Worm (Caenorhabditis elegans) whole organism, L1 larva: Measurements from ENCODE around the gene C07E3.10.

Experiments
- C34B4.2 ChIP-seq: sonication (generic microtip); optimal IDR thresholded peaks from 2 replicates; lab custom pipeline; 2017; ENCODE audit warnings: mild to moderate bottlenecking, missing genetic modification characterization, missing compliant biosample characterization
- alr-1 ChIP-seq: fragments of 200-800 bp; sonication (Bioruptor generic); optimal IDR thresholded peaks from 2 replicates; lab custom pipeline; 2018; ENCODE audit warnings: borderline replicate concordance, mild to moderate bottlenecking, missing genetic modification characterization, missing compliant biosample characterization
- ama-1 ChIP-seq: fragments of 150-350 bp; optimal IDR thresholded peaks from 2 replicates; lab custom pipeline; 2014
- blmp-1 ChIP-seq: fragments of 150-350 bp; optimal IDR thresholded peaks from 2 replicates; lab custom pipeline; 2014; ENCODE audit warnings: missing biosample characterization, missing genetic modification characterization
- ceh-63 ChIP-seq: fragments of 200-800 bp; sonication (Bioruptor generic); optimal IDR thresholded peaks from 2 replicates; lab custom pipeline; 2018; ENCODE audit warnings: mild to moderate bottlenecking, missing genetic modification characterization, missing compliant biosample characterization
- ceh-8 ChIP-seq: fragments of 200-800 bp; sonication (Bioruptor generic); optimal IDR thresholded peaks from 2 replicates; lab custom pipeline; 2018; ENCODE audit warnings: mild to moderate bottlenecking, missing genetic modification characterization, moderate library complexity, missing compliant biosample characterization
- efl-1 ChIP-seq, 4 experiments: fragments of 150-350 bp; optimal IDR thresholded peaks in 3 of 4; peaks in 1 of 4; 1 replicate in 1 of 4; 2 replicates in 3 of 4; lab custom pipeline; 2014; ENCODE audit warnings: missing biosample characterization in 2 of 4, missing genetic modification characterization in 2 of 4, missing genetic modification reagents in 2 of 4
- egl-27 ChIP-seq, 2 experiments: fragments of 150-350 bp in 1 of 2; sonication (generic microtip); optimal IDR thresholded peaks; 3 replicates each; lab custom pipeline; 2017 to 2018; ENCODE audit warnings: missing biosample characterization in 2 of 2, missing genetic modification characterization in 2 of 2, missing genetic modification reagents in 2 of 2
- elt-2 ChIP-seq: sonication (generic microtip); optimal IDR thresholded peaks from 2 replicates; lab custom pipeline; 2016; ENCODE audit warnings: missing genetic modification characterization, mild to moderate bottlenecking, inconsistent platforms, missing compliant biosample characterization, missing genetic modification reagents
- elt-3 ChIP-seq, 6 experiments: fragments of 150-350 bp in 1 of 6; sonication (generic microtip); optimal IDR thresholded peaks; 2 replicates each; lab custom pipeline; 2017 to 2018; ENCODE audit warnings: missing biosample characterization in 6 of 6, missing genetic modification characterization in 6 of 6, inconsistent platforms in 1 of 6
- ets-5 ChIP-seq: fragments of 200-800 bp; sonication (Bioruptor generic); IDR thresholded peaks from 2 replicates; pipeline ENCODE4 v1.3.6; 2022; ENCODE audit warnings: missing genetic modification characterization, missing compliant biosample characterization
- hlh-17 ChIP-seq: fragments of 200-800 bp; sonication (Bioruptor generic); optimal IDR thresholded peaks from 2 replicates; lab custom pipeline; 2018; ENCODE audit warnings: missing genetic modification characterization, mild to moderate bottlenecking, missing compliant biosample characterization, moderate library complexity, borderline replicate concordance
- jun-1 ChIP-seq: fragments of 150-350 bp; optimal IDR thresholded peaks from 2 replicates; lab custom pipeline; 2014; ENCODE audit warnings: missing biosample characterization, missing genetic modification reagents, missing genetic modification characterization
- lsy-2 ChIP-seq, 2 experiments: fragments of 150-350 bp; optimal IDR thresholded peaks; 2 replicates each; lab custom pipeline; 2014; ENCODE audit warnings: missing biosample characterization in 2 of 2, missing genetic modification characterization in 2 of 2
- mep-1 ChIP-seq: fragments of 150-350 bp; optimal IDR thresholded peaks from 2 replicates; lab custom pipeline; 2014; ENCODE audit warnings: missing biosample characterization, missing genetic modification characterization
- nhr-237 ChIP-seq: fragments of 150-350 bp; optimal IDR thresholded peaks from 2 replicates; lab custom pipeline; 2014; ENCODE audit warnings: missing biosample characterization, missing genetic modification characterization
- nhr-47 ChIP-seq: sonication (generic microtip); optimal IDR thresholded peaks from 2 replicates; lab custom pipeline; 2016; ENCODE audit warnings: mild to moderate bottlenecking, missing genetic modification characterization, moderate library complexity, missing compliant biosample characterization
- nhr-76 ChIP-seq: sonication (generic microtip); optimal IDR thresholded peaks from 2 replicates; lab custom pipeline; 2017; ENCODE audit warnings: missing biosample characterization, missing genetic modification characterization
- nhr-77 ChIP-seq: fragments of 150-350 bp; optimal IDR thresholded peaks from 2 replicates; lab custom pipeline; 2014; ENCODE audit warnings: missing biosample characterization, missing genetic modification characterization
- nhr-90 ChIP-seq: sonication (generic microtip); optimal IDR thresholded peaks from 2 replicates; lab custom pipeline; 2016; ENCODE audit warnings: mild to moderate bottlenecking, missing genetic modification characterization, missing compliant biosample characterization; ENCODE audit not compliant: poor library complexity
- pqm-1 ChIP-seq: sonication (generic microtip); optimal IDR thresholded peaks from 3 replicates; lab custom pipeline; 2017; ENCODE audit warnings: missing biosample characterization, missing genetic modification characterization
- sup-37 ChIP-seq: fragments of 200-800 bp; sonication (Bioruptor generic); optimal IDR thresholded peaks from 2 replicates; lab custom pipeline; 2018; ENCODE audit warnings: mild to moderate bottlenecking, missing genetic modification characterization, missing compliant biosample characterization
- unc-130 ChIP-seq: fragments of 150-350 bp; optimal IDR thresholded peaks from 2 replicates; lab custom pipeline; 2017; ENCODE audit warnings: missing biosample characterization, missing genetic modification characterization, inconsistent platforms
- unc-86 ChIP-seq: sonication (generic microtip); optimal IDR thresholded peaks from 2 replicates; lab custom pipeline; 2016; ENCODE audit warnings: missing genetic modification characterization, missing compliant biosample characterization
- xbp-1 ChIP-seq: sonication (generic microtip); optimal IDR thresholded peaks from 2 replicates; lab custom pipeline; 2016; ENCODE audit warnings: missing genetic modification characterization, missing compliant biosample characterization
- zag-1 ChIP-seq: fragments of 150-350 bp; optimal IDR thresholded peaks from 2 replicates; lab custom pipeline; 2014; ENCODE audit warnings: missing biosample characterization, missing genetic modification characterization
- ztf-11 ChIP-seq, 2 experiments: sonication (generic microtip); optimal IDR thresholded peaks; 2 replicates each; lab custom pipeline; 2016 to 2017; ENCODE audit warnings: missing genetic modification characterization in 2 of 2, missing biosample characterization in 1 of 2, missing compliant biosample characterization in 1 of 2

The C07E3.10 gene

DNA sequence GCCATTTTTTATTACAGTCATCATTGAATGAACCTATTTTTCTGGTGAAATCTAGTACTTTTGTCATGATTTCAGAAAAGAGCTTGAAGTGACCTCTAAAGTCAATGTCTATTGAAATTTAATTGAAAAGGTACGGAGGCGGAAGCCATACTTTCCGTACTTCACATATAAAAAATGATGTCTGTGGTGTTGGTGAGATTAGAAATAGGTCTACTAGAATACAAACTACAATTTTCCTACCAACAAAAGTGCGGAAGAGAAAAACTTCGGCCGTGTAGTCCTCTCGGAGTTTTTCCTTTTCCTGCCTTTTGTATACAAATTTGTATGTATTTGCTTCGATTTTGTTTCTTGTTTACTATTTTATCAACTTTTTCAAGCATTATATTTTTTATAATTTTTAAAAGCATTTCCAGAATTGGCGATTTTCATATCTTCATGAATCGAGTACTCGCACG is 49.2 kb downstream of the C07E3.10 start, which contains the start of gene T09F3.4 (continued):
- TF ChIP-seq nhr-76 (tag; lab: Kevin White, UChicago) (no peak), pqm-1 (tag; lab: Kevin White, UChicago) (no peak), alr-1 (tag; lab: Kevin White, UChicago) (no peak), hlh-17 (GFP tag; lab: Kevin White, UChicago) (no peak), elt-2 (tag; lab: Kevin White, UChicago) (peak; percentile 56), unc-86 (tag; lab: Kevin White, UChicago) (peak; percentile 26), C34B4.2 (no peak), ets-5 (GFP tag; lab: Robert Waterston, UW) (no peak), blmp-1 (peak; percentile 58)

DNA sequence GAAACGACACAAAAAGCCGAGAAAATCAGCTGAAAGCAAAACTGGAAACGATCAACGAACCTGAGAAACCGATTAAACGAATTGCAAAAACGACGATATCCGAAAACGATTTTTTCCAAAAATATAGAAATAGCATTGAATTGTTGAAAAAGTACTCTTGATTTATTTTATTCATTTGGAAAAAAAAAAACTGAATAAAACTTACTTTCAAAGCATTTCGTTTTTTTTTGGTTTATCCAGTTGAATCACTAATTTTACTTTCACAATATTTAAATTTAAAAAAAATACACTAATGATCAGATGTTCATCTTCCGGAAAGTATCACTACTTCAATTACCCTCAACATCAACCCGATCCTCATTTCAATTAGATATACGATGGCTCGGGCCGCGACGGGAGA is 50.4 kb downstream of the C07E3.10 start, which contains the start of gene T09F3.5:
TSS of gene T09F3.5 (plus strand) at position 301 of the 400 bp plus-strand sequence.
- TF ChIP-seq unc-130 (no peak), jun-1 (tag; lab: Kevin White, UChicago) (no peak), mep-1 (no peak), ceh-8 (no peak), ama-1 (no peak), elt-3 (tag; optimal IDR thresholded peaks at IDR 0.05; lab: Kevin White, UChicago) (no peak), lsy-2 (tag; optimal IDR thresholded peaks at IDR 0.05; lab: Kevin White, UChicago) (no peak), zag-1 (no peak), nhr-47 (tag; lab: Kevin White, UChicago) (no peak), nhr-77 (tag; lab: Kevin White, UChicago) (no peak), sup-37 (GFP tag; lab: Kevin White, UChicago) (no peak), ztf-11 (tag; optimal IDR thresholded peaks at IDR 0.05; lab: Kevin White, UChicago) (no peak), efl-1 (optimal IDR thresholded peaks at IDR 0.05; lab: Kevin White, UChicago) (no peak), efl-1 (GFP tag; optimal IDR thresholded peaks at IDR 0.05 in 1 of 2; lab: Kevin White, UChicago) (no peak), nhr-90 (no peak), ceh-63 (GFP tag; lab: Kevin White, UChicago) (no peak), nhr-237 (tag; lab: Kevin White, UChicago) (no peak), xbp-1 (tag; lab: Kevin White, UChicago) (no peak), egl-27 (tag; optimal IDR thresholded peaks at IDR 0.05; lab: Kevin White, UChicago) (no peak), unc-86 (tag; lab: Kevin White, UChicago) (no peak), pqm-1 (tag; lab: Kevin White, UChicago) (no peak)
- TF ChIP-seq, all 84 proteins: peak for 0
